Fruit fly (Drosophila melanogaster) whole organism, embryonic: ENCODE measurements around the gene Prdm13.
A peak's percentile ranks its signal among the peaks of the same experiment; 100 is the strongest.

Source experiments
- ATbp ChIP-seq: fragments of 200-800 bp; sonication (Bioruptor generic); optimal IDR thresholded peaks from 2 replicates; lab custom pipeline; 2017; ENCODE audit warnings: missing biosample characterization, mild to moderate bottlenecking, missing genetic modification characterization, missing genetic modification reagents
- CG10209 ChIP-seq: fragments of 200-800 bp; sonication (Bioruptor generic); optimal IDR thresholded peaks from 3 replicates; lab custom pipeline; 2017; ENCODE audit warnings: missing biosample characterization, mild to moderate bottlenecking, missing genetic modification characterization, missing genetic modification reagents
- CG10654 ChIP-seq: fragments of 200-800 bp; sonication (Bioruptor generic); optimal IDR thresholded peaks from 2 replicates; lab custom pipeline; 2016; ENCODE audit warnings: missing biosample characterization, missing genetic modification characterization
- CG11504 ChIP-seq: fragments of 200-800 bp; sonication (Bioruptor generic); optimal IDR thresholded peaks from 3 replicates; lab custom pipeline; 2019; ENCODE audit warnings: missing biosample characterization, mild to moderate bottlenecking, missing genetic modification characterization, moderate library complexity
- CG12104 ChIP-seq: fragments of 200-800 bp; sonication (Bioruptor generic); optimal IDR thresholded peaks from 3 replicates; lab custom pipeline; 2016; ENCODE audit warnings: missing biosample characterization, missing genetic modification characterization
- CG12391 ChIP-seq: fragments of 200-800 bp; sonication (Bioruptor generic); optimal IDR thresholded peaks from 3 replicates; lab custom pipeline; 2018; ENCODE audit warnings: missing biosample characterization, mild to moderate bottlenecking, missing genetic modification characterization, moderate library complexity
- CG14050 ChIP-seq: fragments of 200-800 bp; sonication (Bioruptor generic); IDR thresholded peaks from 3 replicates; pipeline ENCODE4 v1.3.6; 2022; ENCODE audit warnings: missing biosample characterization, missing genetic modification characterization
- CG1603 ChIP-seq: fragments of 200-800 bp; sonication (Bioruptor generic); optimal IDR thresholded peaks from 2 replicates; lab custom pipeline; 2019; ENCODE audit warnings: missing biosample characterization, mild to moderate bottlenecking, missing genetic modification characterization, moderate library complexity
- CG2678 ChIP-seq: fragments of 200-800 bp; sonication (Bioruptor generic); optimal IDR thresholded peaks from 3 replicates; lab custom pipeline; 2019; ENCODE audit warnings: missing biosample characterization, mild to moderate bottlenecking, missing genetic modification characterization, moderate library complexity
- CG3407 ChIP-seq: fragments of 200-800 bp; sonication (Bioruptor generic); optimal IDR thresholded peaks from 2 replicates; lab custom pipeline; 2018; ENCODE audit warnings: missing biosample characterization, mild to moderate bottlenecking, missing genetic modification characterization
- CG4707 ChIP-seq: fragments of 200-800 bp; sonication (Bioruptor generic); optimal IDR thresholded peaks from 2 replicates; lab custom pipeline; 2018; ENCODE audit warnings: missing biosample characterization, mild to moderate bottlenecking, missing genetic modification characterization, moderate library complexity
- CG5180 ChIP-seq: fragments of 200-800 bp; sonication (Bioruptor generic); optimal IDR thresholded peaks from 3 replicates; lab custom pipeline; 2017; ENCODE audit warnings: missing biosample characterization, missing genetic modification characterization, mild to moderate bottlenecking, moderate library complexity, missing genetic modification reagents
- CG7271 ChIP-seq: fragments of 200-800 bp; sonication (Bioruptor generic); optimal IDR thresholded peaks from 2 replicates; lab custom pipeline; 2018; ENCODE audit warnings: missing biosample characterization, mild to moderate bottlenecking, missing genetic modification characterization, moderate library complexity
- CG8290 ChIP-seq, 3 experiments: fragments of 200-800 bp; sonication (Bioruptor generic); optimal IDR thresholded peaks; 2 replicates each; lab custom pipeline; 2016 to 2019; ENCODE audit warnings: missing biosample characterization in 3 of 3, missing genetic modification characterization in 3 of 3, mild to moderate bottlenecking in 2 of 3, moderate library complexity in 1 of 3
- CoRest ChIP-seq: fragments of 200-800 bp; sonication (Bioruptor generic); optimal IDR thresholded peaks from 3 replicates; lab custom pipeline; 2018; ENCODE audit warnings: missing biosample characterization, mild to moderate bottlenecking, missing genetic modification characterization, moderate library complexity
- CrebB ChIP-seq: fragments of 200-800 bp; sonication (Bioruptor generic); optimal IDR thresholded peaks from 3 replicates; lab custom pipeline; 2018; ENCODE audit warnings: missing biosample characterization, mild to moderate bottlenecking, missing genetic modification characterization
- Elba2 ChIP-seq: fragments of 200-800 bp; sonication (Bioruptor generic); optimal IDR thresholded peaks from 3 replicates; lab custom pipeline; 2016; ENCODE audit warnings: missing biosample characterization, missing genetic modification characterization
- Fer1 ChIP-seq: fragments of 200-800 bp; sonication (Bioruptor generic); optimal IDR thresholded peaks from 2 replicates; lab custom pipeline; 2017; ENCODE audit warnings: missing biosample characterization, mild to moderate bottlenecking, missing genetic modification characterization
- Hr51 ChIP-seq, 2 experiments: fragments of 200-800 bp; sonication (Bioruptor generic); optimal IDR thresholded peaks; 2 replicates in 1 of 2; 3 replicates in 1 of 2; lab custom pipeline; 2016 to 2018; ENCODE audit warnings: missing biosample characterization in 2 of 2, missing genetic modification characterization in 2 of 2, mild to moderate bottlenecking in 1 of 2, moderate library complexity in 1 of 2
- Kr ChIP-seq: fragments of 200-800 bp; sonication (Bioruptor generic); optimal IDR thresholded peaks from 2 replicates; lab custom pipeline; 2017; ENCODE audit warnings: missing biosample characterization, mild to moderate bottlenecking, missing genetic modification characterization
- MTF-1 ChIP-seq: fragments of 200-800 bp; sonication (Bioruptor generic); optimal IDR thresholded peaks from 2 replicates; lab custom pipeline; 2018; ENCODE audit warnings: missing biosample characterization, mild to moderate bottlenecking, missing genetic modification characterization, borderline replicate concordance
- Med ChIP-seq: fragments of 200-800 bp; sonication (Bioruptor generic); peaks from one replicate; lab custom pipeline; 2016; ENCODE audit warnings: missing biosample characterization, missing genetic modification characterization, mild to moderate bottlenecking, inconsistent platforms, moderate library complexity
- Mes4 ChIP-seq: fragments of 200-800 bp; sonication (Bioruptor generic); optimal IDR thresholded peaks from 2 replicates; lab custom pipeline; 2016; ENCODE audit warnings: missing biosample characterization, missing genetic modification characterization
- Mrtf ChIP-seq: fragments of 200-800 bp; sonication (Bioruptor generic); IDR thresholded peaks from 3 replicates; pipeline ENCODE4 v1.3.6; 2022; ENCODE audit warnings: missing biosample characterization, missing genetic modification characterization
- Ptx1 ChIP-seq: fragments of 200-800 bp; sonication (Bioruptor generic); IDR thresholded peaks from 2 replicates; pipeline ENCODE4 v1.3.6; 2022; ENCODE audit warnings: missing biosample characterization, missing genetic modification characterization
- Sox100B ChIP-seq: fragments of 200-800 bp; sonication (Bioruptor generic); optimal IDR thresholded peaks from 3 replicates; lab custom pipeline; 2018; ENCODE audit warnings: missing biosample characterization, mild to moderate bottlenecking, missing genetic modification characterization
- bcd ChIP-seq: fragments of 200-800 bp; sonication (Bioruptor generic); optimal IDR thresholded peaks from 2 replicates; lab custom pipeline; 2017; ENCODE audit warnings: missing biosample characterization, mild to moderate bottlenecking, missing genetic modification characterization
- cato ChIP-seq: fragments of 200-800 bp; sonication (Bioruptor generic); optimal IDR thresholded peaks from 2 replicates; lab custom pipeline; 2016; ENCODE audit warnings: missing biosample characterization, missing genetic modification characterization, borderline replicate concordance
- dmrt99B ChIP-seq: fragments of 200-800 bp; sonication (Bioruptor generic); optimal IDR thresholded peaks from 2 replicates; lab custom pipeline; 2018; ENCODE audit warnings: missing biosample characterization, mild to moderate bottlenecking, missing genetic modification characterization, moderate library complexity
- eve ChIP-seq, 2 experiments: fragments of >200 bp; optimal IDR thresholded peaks; 2 replicates each; lab custom pipeline; 2017; ENCODE audit warnings: missing biosample characterization in 2 of 2, missing genetic modification characterization in 2 of 2
- fd64A ChIP-seq: fragments of 200-800 bp; sonication (Bioruptor generic); optimal IDR thresholded peaks from 3 replicates; lab custom pipeline; 2018; ENCODE audit warnings: missing biosample characterization, mild to moderate bottlenecking, missing genetic modification characterization
- gce ChIP-seq: fragments of 200-800 bp; sonication (Bioruptor generic); IDR thresholded peaks from 3 replicates; pipeline ENCODE4 v1.3.6; 2022; ENCODE audit warnings: missing biosample characterization, missing genetic modification characterization
- gem ChIP-seq: fragments of 200-800 bp; sonication (Bioruptor generic); optimal IDR thresholded peaks from 2 replicates; lab custom pipeline; 2019; ENCODE audit warnings: missing biosample characterization, mild to moderate bottlenecking, missing genetic modification characterization, moderate library complexity
- gro ChIP-seq: fragments of 200-800 bp; sonication (Bioruptor generic); optimal IDR thresholded peaks from 2 replicates; lab custom pipeline; 2016; ENCODE audit warnings: missing biosample characterization, missing genetic modification characterization
- lab ChIP-seq: fragments of 200-800 bp; sonication (Bioruptor generic); optimal IDR thresholded peaks from 3 replicates; lab custom pipeline; 2017; ENCODE audit warnings: missing biosample characterization, missing genetic modification characterization, mild to moderate bottlenecking, moderate library complexity, missing genetic modification reagents
- mirr ChIP-seq: fragments of 200-800 bp; sonication (Bioruptor generic); optimal IDR thresholded peaks from 3 replicates; lab custom pipeline; 2018; ENCODE audit warnings: missing biosample characterization, mild to moderate bottlenecking, missing genetic modification characterization
- oc ChIP-seq: fragments of 200-800 bp; sonication (Bioruptor generic); optimal IDR thresholded peaks from 2 replicates; lab custom pipeline; 2018; ENCODE audit warnings: missing biosample characterization, mild to moderate bottlenecking, missing genetic modification characterization, moderate library complexity
- onecut ChIP-seq: fragments of 200-800 bp; sonication (Bioruptor generic); IDR thresholded peaks from 2 replicates; pipeline ENCODE4 v1.3.6; 2022; ENCODE audit warnings: missing biosample characterization, missing genetic modification characterization
- prd ChIP-seq, 3 experiments: fragments of >200 bp in 2 of 3; fragments of 200-800 bp in 1 of 3; sonication (Bioruptor generic) in 1 of 3; optimal IDR thresholded peaks in 2 of 3; IDR thresholded peaks in 1 of 3; 2 replicates in 2 of 3; 3 replicates in 1 of 3; pipeline versions ENCODE4 v1.3.6 to Lab custom; 2017 to 2022; ENCODE audit warnings: missing biosample characterization in 1 of 3, missing genetic modification characterization in 1 of 3
- sd ChIP-seq: fragments of 200-800 bp; sonication (Bioruptor generic); optimal IDR thresholded peaks from 3 replicates; lab custom pipeline; 2018; ENCODE audit warnings: missing biosample characterization, mild to moderate bottlenecking, missing genetic modification characterization, moderate library complexity
- sens ChIP-seq: fragments of 200-800 bp; sonication (Bioruptor generic); peaks from one replicate; lab custom pipeline; 2016; ENCODE audit warnings: missing biosample characterization, missing genetic modification characterization
- sr ChIP-seq: fragments of 200-800 bp; sonication (Bioruptor generic); IDR thresholded peaks from 3 replicates; pipeline ENCODE4 v1.3.6; 2022; ENCODE audit warnings: missing biosample characterization, missing genetic modification characterization
- tap ChIP-seq: fragments of 200-800 bp; optimal IDR thresholded peaks from 3 replicates; lab custom pipeline; 2019; ENCODE audit warnings: missing biosample characterization, mild to moderate bottlenecking, missing genetic modification characterization, moderate library complexity
- unpg ChIP-seq: fragments of 200-800 bp; sonication (Bioruptor generic); optimal IDR thresholded peaks from 3 replicates; lab custom pipeline; 2018; ENCODE audit warnings: missing biosample characterization, mild to moderate bottlenecking, missing genetic modification characterization, moderate library complexity
- wdn ChIP-seq: fragments of 200-800 bp; sonication (Bioruptor generic); IDR thresholded peaks from 2 replicates; pipeline ENCODE4 v1.3.6; 2022; ENCODE audit warnings: missing biosample characterization, missing genetic modification characterization
- wek ChIP-seq: fragments of 200-800 bp; sonication (Bioruptor generic); optimal IDR thresholded peaks from 3 replicates; lab custom pipeline; 2018; ENCODE audit warnings: missing biosample characterization, mild to moderate bottlenecking, missing genetic modification characterization, moderate library complexity
- yki ChIP-seq: fragments of >200 bp; optimal IDR thresholded peaks from 3 replicates; lab custom pipeline; 2018

Prdm13 gene

dm6 chr3L:6139924-6140574, 22.9 kb upstream of the Prdm13 start, which contains the start of gene Cpr65Av (continued):
- TF ChIP-seq CG12104 (GFP tag; lab: Kevin White, UChicago): peak; percentile 14
- 0 out of 3 replicates have a peak, but pooled peaks have one; percentile 28 for TF ChIP-seq gce (GFP tag; lab: Robert Waterston, UW)
- TF ChIP-seq Mrtf (GFP tag; lab: Robert Waterston, UW): no peak
- no peak for TF ChIP-seq Ptx1
- TF ChIP-seq eve (GFP tag; optimal IDR thresholded peaks at IDR 0.05; lab: Kevin White, UChicago): peak in 1 of 2 experiments; percentile 21
- TF ChIP-seq sens (GFP tag; lab: Kevin White, UChicago): peak; percentile 83
- no peak for TF ChIP-seq wdn (GFP tag; lab: Robert Waterston, UW)
- TF ChIP-seq prd (optimal IDR thresholded peaks at IDR 0.05; lab: Kevin White, UChicago): no peak
- TF ChIP-seq prd (GFP tag; IDR thresholded peaks at IDR 0.05; lab: Robert Waterston, UW): no peak
- TF ChIP-seq sd (tag; lab: Kevin White, UChicago): peak; percentile 15
- TF ChIP-seq gro (GFP tag; lab: Kevin White, UChicago): no peak
- peak; percentile 10 for TF ChIP-seq CG10209
- peak; percentile 42 for TF ChIP-seq tap
- peak in 1 of 2 experiments; percentile 43 for TF ChIP-seq Hr51 (GFP tag; optimal IDR thresholded peaks at IDR 0.05; lab: Kevin White, UChicago)
- TF ChIP-seq Sox100B (GFP tag; lab: Kevin White, UChicago): peak; percentile 38
- peak; percentile 28 for TF ChIP-seq CG4707 (GFP tag; lab: Kevin White, UChicago)
- 0 out of 2 replicates have a peak, but pooled peaks have one; percentile 20 for TF ChIP-seq onecut (GFP tag; lab: Robert Waterston, UW)
- peak; percentile 50 for TF ChIP-seq wek (GFP tag; lab: Kevin White, UChicago)
- TF ChIP-seq lab (GFP tag; lab: Kevin White, UChicago): peak; percentile 25
- no peak for TF ChIP-seq yki (lab: Kevin White, UChicago)
- 0 out of 3 replicates have a peak, but pooled peaks have one; percentile 24 for TF ChIP-seq sr (GFP tag; lab: Robert Waterston, UW)
- peak; percentile 30 for TF ChIP-seq CG5180
- no peak for TF ChIP-seq CG7271
- no peak for TF ChIP-seq cato
- TF ChIP-seq CG11504 (tag; lab: Kevin White, UChicago): peak; percentile 12
- TF ChIP-seq CG2678: peak; percentile 27
- TF ChIP-seq CG1603 (tag; lab: Kevin White, UChicago): peak; percentile 48
- peak; percentile 59 for TF ChIP-seq dmrt99B
- no peak for TF ChIP-seq Kr (GFP tag; lab: Kevin White, UChicago)
- TF ChIP-seq CoRest (tag; lab: Kevin White, UChicago): peak; percentile 7
- peak; percentile 22 for TF ChIP-seq oc (tag; lab: Kevin White, UChicago)
- peak; percentile 25 for TF ChIP-seq Fer1 (GFP tag; lab: Kevin White, UChicago)
- TF ChIP-seq fd64A (GFP tag; lab: Kevin White, UChicago): peak; percentile 16
- no peak for TF ChIP-seq Mes4 (GFP tag; lab: Kevin White, UChicago)
- peak; percentile 29; the same call in 1 of the 3 replicates for TF ChIP-seq CG14050
- no peak for TF ChIP-seq bcd
- no peak for TF ChIP-seq CG8290 (GFP tag; optimal IDR thresholded peaks at IDR 0.05; lab: Kevin White, UChicago)
- peak in 1 of 2 experiments; percentile 40 for TF ChIP-seq CG8290 (tag; optimal IDR thresholded peaks at IDR 0.05; lab: Kevin White, UChicago)
- peak; percentile 26 for TF ChIP-seq CG3407 (GFP tag; lab: Kevin White, UChicago)
- TF ChIP-seq Med (GFP tag; lab: Kevin White, UChicago): peak; percentile 52
- TF ChIP-seq Elba2: no peak
- TF ChIP-seq mirr (GFP tag; lab: Kevin White, UChicago): peak; percentile 28
- TF ChIP-seq gem (tag; lab: Kevin White, UChicago): peak; percentile 32
- TF ChIP-seq MTF-1 (GFP tag; lab: Kevin White, UChicago): peak; percentile 35
- peak; percentile 26 for TF ChIP-seq CrebB (tag; lab: Kevin White, UChicago)
- peak; percentile 62 for TF ChIP-seq ATbp (GFP tag; lab: Kevin White, UChicago)
- peak; percentile 24 for TF ChIP-seq unpg (GFP tag; lab: Kevin White, UChicago)
- no peak for TF ChIP-seq CG10654 (GFP tag; lab: Kevin White, UChicago)
- TF ChIP-seq CG12391: no peak
